Worm (Caenorhabditis elegans) whole organism, midembryonic: ENCODE results near the gene trpp-11.

Source experiments
- cog-1 ChIP-seq: sonication (generic microtip); optimal IDR thresholded peaks from 2 replicates; lab custom pipeline; 2016; ENCODE audit warnings: missing genetic modification characterization, missing compliant biosample characterization
- flt-1 ChIP-seq: fragments of 200-800 bp; sonication (Bioruptor generic); IDR thresholded peaks from 2 replicates; pipeline ENCODE4 v1.3.6; 2022; ENCODE audit warnings: missing genetic modification characterization, missing compliant biosample characterization
- ref-1 ChIP-seq: fragments of 200-800 bp; sonication (Bioruptor generic); conservative IDR thresholded peaks from 2 replicates; pipeline ENCODE4 v1.3.6; 2022; ENCODE audit warnings: missing genetic modification reagents, missing genetic modification characterization, missing compliant biosample characterization

DNA sequence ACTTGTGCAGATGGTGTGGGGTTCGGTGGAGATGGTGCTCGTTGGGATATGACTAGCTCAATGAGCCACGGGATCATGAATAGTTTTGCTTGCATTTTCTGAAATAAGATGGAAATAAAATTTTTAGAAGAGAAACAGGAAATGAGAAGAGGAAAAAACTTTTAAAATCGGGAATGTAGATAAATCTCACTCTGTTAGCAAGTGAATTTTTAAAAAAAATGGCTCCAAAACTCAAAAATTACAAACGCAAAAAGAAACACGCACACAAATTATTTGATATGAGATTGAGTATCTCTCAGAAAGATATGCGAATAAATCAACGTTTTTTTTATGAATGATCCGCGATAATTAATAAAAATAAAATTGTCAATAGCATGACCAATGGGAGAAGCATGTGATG is 37.0 kb upstream of the trpp-11 start, which contains the start of gene T17H7.7:
- TF ChIP-seq flt-1 (GFP tag; lab: Robert Waterston, UW) = no peak
- TF ChIP-seq cog-1 (tag; lab: Kevin White, UChicago) = no peak
- no peak for TF ChIP-seq ref-1 (GFP tag; lab: Robert Waterston, UW)
